Fruit fly (Drosophila melanogaster): ENCODE measurements around the gene tfc.
A peak's percentile ranks its signal among the peaks of the same experiment; 100 is the strongest.

dm6 chr3L:1319097-1319725 is 63.0 kb downstream of the tfc start:
- no peak for TF ChIP-seq vnd (GFP tag; IDR thresholded peaks at IDR 0.05; ENCODE audit: partially characterized antibody)
- TF ChIP-seq Dek (tag; optimal IDR thresholded peaks at IDR 0.05) = peak; percentile 55
- TF ChIP-seq Fer1 (GFP tag; optimal IDR thresholded peaks at IDR 0.05) = peak; percentile 63
- TF ChIP-seq tgo (GFP tag; IDR thresholded peaks at IDR 0.05) = peak; percentile 79
- TF ChIP-seq CG1832 (GFP tag; optimal IDR thresholded peaks at IDR 0.05) = no peak
- TF ChIP-seq CG12104 (GFP tag; optimal IDR thresholded peaks at IDR 0.05) = peak; percentile 16
- peak; percentile 64 for TF ChIP-seq CG9609 (GFP tag; optimal IDR thresholded peaks at IDR 0.05)
- TF ChIP-seq CG5245 (GFP tag; optimal IDR thresholded peaks at IDR 0.05) = peak; percentile 82
- TF ChIP-seq chinmo (GFP tag; IDR thresholded peaks at IDR 0.05; ENCODE audit: partially characterized antibody) = no peak
- TF ChIP-seq CG11504 (tag; optimal IDR thresholded peaks at IDR 0.05) = peak; percentile 89
- TF ChIP-seq ken (GFP tag; IDR thresholded peaks at IDR 0.05) = peak; percentile 90
- no peak for TF ChIP-seq Bgb (GFP tag; IDR thresholded peaks at IDR 0.05; ENCODE audit: partially characterized antibody)

Data from whole organism, embryonic.